Worm (Caenorhabditis elegans): ENCODE data around the gene irld-67.

DNA sequence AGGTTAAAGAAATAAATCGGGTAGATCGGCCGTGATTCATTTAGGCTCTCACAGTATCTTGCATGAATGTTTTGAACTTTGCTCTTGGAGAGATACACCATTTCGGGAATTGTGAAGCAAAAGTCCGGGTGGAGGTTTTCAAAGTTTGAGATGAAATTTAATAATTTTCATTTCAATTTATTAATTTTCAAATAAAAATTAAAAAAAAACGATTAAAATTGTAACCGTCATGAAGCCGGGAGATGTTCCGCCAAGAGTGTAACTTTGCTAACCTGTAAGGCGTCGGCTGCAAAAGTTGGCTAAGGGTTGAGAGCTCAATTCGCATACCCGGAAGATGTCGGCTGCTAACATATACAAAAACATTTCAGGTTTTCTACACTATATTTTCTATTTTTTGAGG, at the start of gene irld-67:
- no peak for TF ChIP-seq zag-1 (tag; optimal IDR thresholded peaks at IDR 0.05)
- no peak for TF ChIP-seq fkh-10 (GFP tag; optimal IDR thresholded peaks at IDR 0.05)
- TF ChIP-seq lin-13 (GFP tag; optimal IDR thresholded peaks at IDR 0.05) = no peak
- TF ChIP-seq snpc-4 (tag; optimal IDR thresholded peaks at IDR 0.05) = no peak
